Comparison of ENCODE assay signal across 1 worm cellular context in genomic region chrV:6726279-6726678, ce11.
TF ChIP-seq lines count a peak whose summit lies in the region.

No protein-coding gene starts in this region.

TF ChIP-seq in whole organism, L1 larva, 84 proteins besides CTCF, POLR2A, EP300 and RAD21 (continued from another document):
- TF ChIP-seq egl-13 (tag; optimal IDR thresholded peaks at IDR 0.05; lab: Kevin White, UChicago), result peak; percentile 15
- TF ChIP-seq lin-13 (GFP tag; optimal IDR thresholded peaks at IDR 0.05; lab: Kevin White, UChicago), result no peak
- no peak for TF ChIP-seq hlh-17 (GFP tag; optimal IDR thresholded peaks at IDR 0.05; lab: Kevin White, UChicago; ENCODE audit: borderline replicate concordance)
- no peak for TF ChIP-seq ztf-4 (tag; optimal IDR thresholded peaks at IDR 0.05; lab: Kevin White, UChicago)
- no peak for TF ChIP-seq pax-3 (tag; optimal IDR thresholded peaks at IDR 0.05; lab: Kevin White, UChicago)
- TF ChIP-seq elt-2 (tag; optimal IDR thresholded peaks at IDR 0.05; lab: Kevin White, UChicago), result no peak
- no peak for TF ChIP-seq unc-98 (GFP tag; IDR thresholded peaks at IDR 0.05; lab: Robert Waterston, UW)
- no peak for TF ChIP-seq ceh-63 (GFP tag; optimal IDR thresholded peaks at IDR 0.05; lab: Kevin White, UChicago)
- TF ChIP-seq zag-1 (tag; optimal IDR thresholded peaks at IDR 0.05; lab: Kevin White, UChicago), result no peak
- TF ChIP-seq isw-1 (GFP tag; IDR thresholded peaks at IDR 0.05; lab: Robert Waterston, UW), result no peak
- no peak for TF ChIP-seq nhr-20 (tag; optimal IDR thresholded peaks at IDR 0.05; lab: Kevin White, UChicago)
- peak; percentile 4 for TF ChIP-seq fkh-8 (tag; optimal IDR thresholded peaks at IDR 0.05; lab: Kevin White, UChicago)
- no peak for TF ChIP-seq snpc-4 (tag; optimal IDR thresholded peaks at IDR 0.05; lab: Kevin White, UChicago)
- no peak for TF ChIP-seq fkh-4 (tag; optimal IDR thresholded peaks at IDR 0.05; lab: Kevin White, UChicago; ENCODE audit: borderline replicate concordance)
- no peak for TF ChIP-seq dpl-1 (GFP tag; optimal IDR thresholded peaks at IDR 0.05; lab: Kevin White, UChicago)
- no peak for TF ChIP-seq mab-9 (GFP tag; IDR thresholded peaks at IDR 0.05; lab: Robert Waterston, UW)
- no peak for TF ChIP-seq mdl-1 (tag; optimal IDR thresholded peaks at IDR 0.05; lab: Kevin White, UChicago)
- no peak for TF ChIP-seq nhr-47 (tag; optimal IDR thresholded peaks at IDR 0.05; lab: Kevin White, UChicago)
TF ChIP-seq in whole organism, L1 larva: peak in this region for 5.
